Worm (Caenorhabditis elegans) whole organism, late embryonic: ENCODE results near the gene wapl-1.

Experiments used
- T23F11.4 ChIP-seq: fragments of 200-800 bp; sonication (Bioruptor generic); optimal IDR thresholded peaks from 2 replicates; lab custom pipeline; 2018; ENCODE audit warnings: mild to moderate bottlenecking, missing genetic modification characterization, missing compliant biosample characterization
- ceh-6 ChIP-seq: fragments of 200-800 bp; sonication (Bioruptor generic); optimal IDR thresholded peaks from 2 replicates; lab custom pipeline; 2018; ENCODE audit warnings: mild to moderate bottlenecking, missing genetic modification characterization, missing compliant biosample characterization
- pax-1 ChIP-seq: fragments of 150-350 bp; optimal IDR thresholded peaks from 2 replicates; lab custom pipeline; 2014; ENCODE audit warnings: missing biosample characterization, missing genetic modification characterization
- pha-4 ChIP-seq: fragments of 150-350 bp; optimal IDR thresholded peaks from 2 replicates; lab custom pipeline; 2018; ENCODE audit warnings: missing biosample characterization, missing genetic modification reagents, missing genetic modification characterization
- sdc-2 ChIP-seq: sonication (generic microtip); optimal IDR thresholded peaks from 2 replicates; lab custom pipeline; 2016; ENCODE audit warnings: missing genotype, missing genetic modification characterization, missing compliant biosample characterization

DNA sequence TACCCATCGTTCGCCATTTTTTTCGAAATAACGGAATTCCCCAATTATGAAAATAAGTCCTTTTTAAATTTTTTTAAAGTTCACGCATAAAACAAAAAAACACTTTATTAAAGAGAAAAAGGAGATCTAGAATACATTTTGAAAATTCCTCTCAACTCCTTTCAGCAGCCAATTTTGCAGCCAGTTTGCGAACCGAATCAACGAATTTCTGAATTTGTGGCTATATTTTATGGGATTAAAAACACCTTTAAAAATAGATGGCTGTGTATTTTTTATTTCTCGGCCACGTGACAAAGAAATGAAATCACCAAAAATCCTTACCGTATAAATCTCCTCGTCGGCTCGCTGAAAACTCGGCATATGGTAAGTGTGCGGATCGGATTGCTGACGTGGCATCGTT is 34.5 kb upstream of the wapl-1 start, which contains the start of gene M01H9.10:
- TF ChIP-seq ceh-6 (GFP tag; lab: Kevin White, UChicago) (no peak), pha-4 (tag; lab: Kevin White, UChicago) (no peak), T23F11.4 (no peak), sdc-2 (tag; lab: Kevin White, UChicago) (no peak), pax-1 (no peak)
